Worm (Caenorhabditis elegans) whole organism, early embryonic: ENCODE data around the gene F48E8.2.

Experiments used
- aly-1 ChIP-seq: sonication (generic microtip); optimal IDR thresholded peaks from 2 replicates; lab custom pipeline; 2016; ENCODE audit warnings: missing genetic modification characterization, missing compliant biosample characterization
- ama-1 ChIP-seq: fragments of 150-350 bp; optimal IDR thresholded peaks from 2 replicates; lab custom pipeline; 2014
- ets-7 ChIP-seq: sonication (generic microtip); optimal IDR thresholded peaks from 2 replicates; lab custom pipeline; 2016; ENCODE audit warnings: missing genotype, missing genetic modification characterization, missing compliant biosample characterization
- scrt-1 ChIP-seq: fragments of 200-800 bp; sonication (Bioruptor generic); IDR thresholded peaks from 2 replicates; pipeline ENCODE4 v1.3.6; 2022; ENCODE audit warnings: missing genetic modification characterization, missing compliant biosample characterization
- sea-1 ChIP-seq: fragments of 200-800 bp; sonication (Bioruptor generic); conservative IDR thresholded peaks from 2 replicates; pipeline ENCODE4 v1.3.6; 2022; ENCODE audit warnings: missing genetic modification characterization, missing compliant biosample characterization

ce11 chrIII:5424363-5424762 lies 39.8 kb upstream of the F48E8.2 start:
- no peak for TF ChIP-seq ama-1 (lab: Kevin White, UChicago)
- no peak for TF ChIP-seq aly-1 (tag; lab: Kevin White, UChicago)
- TF ChIP-seq scrt-1 (GFP tag; lab: Robert Waterston, UW), result no peak
- no peak for TF ChIP-seq ets-7 (tag; lab: Kevin White, UChicago)
- TF ChIP-seq sea-1 (GFP tag; lab: Robert Waterston, UW), result no peak
